Worm (Caenorhabditis elegans): ENCODE results near the gene F53F1.2.

F53F1.2 gene

ce11 chrV:13409089-13409488 is 2.5 kb downstream of the F53F1.2 start (continued):
- TF ChIP-seq C34B4.2 (tag; optimal IDR thresholded peaks at IDR 0.05) = no peak
- peak; percentile 56 for TF ChIP-seq fkh-4 (tag; optimal IDR thresholded peaks at IDR 0.05; ENCODE audit: borderline replicate concordance)
- TF ChIP-seq ces-1 (GFP tag; optimal IDR thresholded peaks at IDR 0.05) = no peak
- peak; percentile 26 for TF ChIP-seq dsc-1 (tag; optimal IDR thresholded peaks at IDR 0.05)
- no peak for TF ChIP-seq ztf-4 (tag; optimal IDR thresholded peaks at IDR 0.05)
- TF ChIP-seq nhr-84 (tag; optimal IDR thresholded peaks at IDR 0.05) = no peak
- no peak for TF ChIP-seq hlh-17 (GFP tag; optimal IDR thresholded peaks at IDR 0.05; ENCODE audit: borderline replicate concordance)
- no peak for TF ChIP-seq nhr-77 (tag; optimal IDR thresholded peaks at IDR 0.05)
- peak; percentile 3 for TF ChIP-seq mep-1 (tag; optimal IDR thresholded peaks at IDR 0.05)
- no peak for TF ChIP-seq ceh-82 (tag; optimal IDR thresholded peaks at IDR 0.05)
- peak; percentile 23 for TF ChIP-seq sox-4 (tag; optimal IDR thresholded peaks at IDR 0.05)
- TF ChIP-seq nhr-71 (tag; optimal IDR thresholded peaks at IDR 0.05) = peak; percentile 73
- no peak for TF ChIP-seq aha-1 (tag; optimal IDR thresholded peaks at IDR 0.05)
- peak; percentile 43 for TF ChIP-seq blmp-1 (tag; optimal IDR thresholded peaks at IDR 0.05)
- no peak for TF ChIP-seq C04F5.9 (tag; optimal IDR thresholded peaks at IDR 0.05)
- TF ChIP-seq dpl-1 (GFP tag; optimal IDR thresholded peaks at IDR 0.05) = peak; percentile 80 to 96 (median 88)
- no peak for TF ChIP-seq ama-1 (optimal IDR thresholded peaks at IDR 0.05)
- no peak for TF ChIP-seq pag-3 (tag; optimal IDR thresholded peaks at IDR 0.05; ENCODE audit: borderline replicate concordance, insufficient read depth)
- peak; percentile 36 for TF ChIP-seq egl-13 (tag; optimal IDR thresholded peaks at IDR 0.05)
- TF ChIP-seq pax-3 (tag; optimal IDR thresholded peaks at IDR 0.05) = peak; percentile 80
- TF ChIP-seq unc-62 (GFP tag; optimal IDR thresholded peaks at IDR 0.05) = no peak
- TF ChIP-seq rnt-1 (tag; optimal IDR thresholded peaks at IDR 0.05) = peak; percentile 82
- TF ChIP-seq unc-86 (tag; optimal IDR thresholded peaks at IDR 0.05) = no peak
- TF ChIP-seq efl-3 (GFP tag; optimal IDR thresholded peaks at IDR 0.05) = no peak
- TF ChIP-seq ceh-90 (tag; optimal IDR thresholded peaks at IDR 0.05) = peak; percentile 81
- TF ChIP-seq elt-2 (tag; optimal IDR thresholded peaks at IDR 0.05) = no peak
- no peak for TF ChIP-seq fos-1 (tag; optimal IDR thresholded peaks at IDR 0.05)
- no peak for TF ChIP-seq ceh-8 (GFP tag; optimal IDR thresholded peaks at IDR 0.05)
- TF ChIP-seq ceh-88 (GFP tag; IDR thresholded peaks at IDR 0.05) = no peak
- no peak for TF ChIP-seq Y116A8C.19 (tag; optimal IDR thresholded peaks at IDR 0.05; ENCODE audit: borderline replicate concordance)
- TF ChIP-seq unc-30 (tag; optimal IDR thresholded peaks at IDR 0.05) = no peak
- no peak for TF ChIP-seq lin-15B (tag; optimal IDR thresholded peaks at IDR 0.05)
- peak; percentile 82 to 91 for TF ChIP-seq lin-35 (GFP tag; optimal IDR thresholded peaks at IDR 0.05)
- no peak for TF ChIP-seq hpl-2 (GFP tag; optimal IDR thresholded peaks at IDR 0.05)
- peak; percentile 54 for TF ChIP-seq nhr-19 (GFP tag; conservative IDR thresholded peaks at IDR 0.05)
- TF ChIP-seq nhr-47 (tag; optimal IDR thresholded peaks at IDR 0.05) = peak; percentile 71
- TF ChIP-seq alr-1 (tag; optimal IDR thresholded peaks at IDR 0.05; ENCODE audit: borderline replicate concordance) = no peak
- TF ChIP-seq mab-9 (GFP tag; IDR thresholded peaks at IDR 0.05) = no peak
- no peak for TF ChIP-seq sptf-1 (tag; optimal IDR thresholded peaks at IDR 0.05)
- TF ChIP-seq xbp-1 (tag; optimal IDR thresholded peaks at IDR 0.05) = peak; percentile 10
- TF ChIP-seq vab-15 (tag; optimal IDR thresholded peaks at IDR 0.05) = no peak
- TF ChIP-seq mdl-1 (tag; optimal IDR thresholded peaks at IDR 0.05) = no peak
- TF ChIP-seq efl-1 (optimal IDR thresholded peaks at IDR 0.05) = peak; percentile 89
- peak; percentile 89 to 99 for TF ChIP-seq efl-1 (GFP tag; optimal IDR thresholded peaks at IDR 0.05 in 1 of 2)
- TF ChIP-seq aly-2 (tag; optimal IDR thresholded peaks at IDR 0.05) = no peak
- no peak for TF ChIP-seq snpc-4 (tag; optimal IDR thresholded peaks at IDR 0.05)
- TF ChIP-seq nhr-11 (tag; optimal IDR thresholded peaks at IDR 0.05) = no peak

All from whole organism, L1 larva.